Worm (Caenorhabditis elegans): Measurements from ENCODE around the gene K11H12.3.

DNA sequence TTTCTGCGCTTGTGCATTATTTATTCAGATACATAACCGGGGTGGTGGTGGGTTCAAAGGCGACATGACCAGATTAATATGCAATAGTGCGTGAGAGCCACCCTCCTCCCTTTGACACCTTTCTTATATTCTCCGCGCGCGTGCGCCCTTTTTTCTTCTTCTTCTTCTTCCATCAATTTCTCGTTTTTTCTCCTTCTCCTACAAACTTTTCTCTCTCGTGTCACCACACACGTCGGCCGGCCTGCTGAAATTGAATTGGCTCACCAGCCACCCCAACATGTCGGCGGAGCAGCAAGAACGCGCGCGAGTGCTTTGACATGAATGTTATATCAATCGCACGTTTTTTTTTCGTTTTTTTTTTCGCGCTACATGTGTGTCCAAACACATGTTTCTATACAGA is 13.7 kb downstream of the K11H12.3 start:
- no peak for TF ChIP-seq nhr-28 (tag; optimal IDR thresholded peaks at IDR 0.05)
- no peak for TF ChIP-seq nhr-11 (tag; optimal IDR thresholded peaks at IDR 0.05)
- no peak for TF ChIP-seq ztf-11 (tag; optimal IDR thresholded peaks at IDR 0.05)

Measured in whole organism, L3 larva.